Fruit fly (Drosophila melanogaster): ENCODE measurements around the gene CG5676.

The CG5676 gene

DNA sequence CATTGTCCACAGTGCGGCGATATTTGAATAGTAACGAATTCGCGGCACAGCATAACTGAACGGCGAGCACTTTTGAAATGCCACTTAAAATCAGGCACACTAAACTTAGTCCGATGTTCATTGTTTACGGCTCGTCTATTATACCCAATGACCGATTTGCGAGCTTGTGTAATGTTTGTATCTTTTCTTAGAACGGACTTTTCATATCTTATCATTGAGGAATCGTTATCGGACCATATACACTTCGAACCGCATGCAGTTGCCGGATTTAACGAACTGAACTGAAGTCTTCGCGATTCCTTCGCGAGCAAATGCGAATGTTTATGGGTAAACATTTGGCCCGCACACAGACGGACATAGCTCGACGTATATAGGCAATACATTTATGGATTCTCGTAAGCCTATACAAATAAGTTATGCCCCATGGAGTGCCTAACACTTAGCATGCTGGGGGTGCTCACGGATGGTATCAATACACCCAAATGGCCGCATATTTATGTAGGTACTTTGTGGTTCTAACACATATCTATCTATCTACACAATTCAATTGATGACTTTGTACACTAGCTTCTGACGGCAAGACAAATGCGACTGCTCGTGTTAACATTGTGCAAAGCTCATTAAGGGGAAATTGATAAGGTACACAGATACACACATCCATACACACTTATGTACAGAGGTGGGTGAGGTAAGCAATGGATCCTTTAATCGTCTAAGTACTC is 17.8 kb downstream of the CG5676 start, which contains the start of gene mthl15 (continued):
- TF ChIP-seq kni (GFP tag; optimal IDR thresholded peaks at IDR 0.05), result no peak
- no peak for TF ChIP-seq CG8290 (GFP tag; optimal IDR thresholded peaks at IDR 0.05)
- TF ChIP-seq CG8290 (tag; optimal IDR thresholded peaks at IDR 0.05), result peak in 1 of 2 experiments; percentile 44
- no peak for TF ChIP-seq amos (GFP tag; IDR thresholded peaks at IDR 0.05; ENCODE audit: partially characterized antibody)
- no peak for TF ChIP-seq Lhr (GFP tag; optimal IDR thresholded peaks at IDR 0.05)
- no peak for TF ChIP-seq Aef1 (GFP tag; IDR thresholded peaks at IDR 0.05)
- TF ChIP-seq sima (GFP tag; optimal IDR thresholded peaks at IDR 0.05), result no peak
- TF ChIP-seq fd96Cb (tag; optimal IDR thresholded peaks at IDR 0.05), result no peak
- TF ChIP-seq CG17361 (GFP tag; IDR thresholded peaks at IDR 0.05), result no peak
- no peak for TF ChIP-seq zfh2 (GFP tag; optimal IDR thresholded peaks at IDR 0.05)
- no peak for TF ChIP-seq Atf-2 (GFP tag; optimal IDR thresholded peaks at IDR 0.05)
- peak; percentile 36 for TF ChIP-seq CG33557 (GFP tag; optimal IDR thresholded peaks at IDR 0.05)
- no peak for TF ChIP-seq Dref (GFP tag; IDR thresholded peaks at IDR 0.05)
- TF ChIP-seq Sox102F (GFP tag; optimal IDR thresholded peaks at IDR 0.05), result no peak
- TF ChIP-seq YL-1 (GFP tag; optimal IDR thresholded peaks at IDR 0.05), result no peak
- TF ChIP-seq CG4854 (GFP tag; optimal IDR thresholded peaks at IDR 0.05), result no peak
- peak; percentile 6 for TF ChIP-seq crc (GFP tag; optimal IDR thresholded peaks at IDR 0.05)
- TF ChIP-seq nerfin-2 (GFP tag; IDR thresholded peaks at IDR 0.05; ENCODE audit: partially characterized antibody), result no peak
- no peak for TF ChIP-seq CG30020 (tag; optimal IDR thresholded peaks at IDR 0.05)
- TF ChIP-seq twi (tag; optimal IDR thresholded peaks at IDR 0.05), result no peak
- no peak for TF ChIP-seq Ets65A (GFP tag)
- peak; percentile 69 for TF ChIP-seq CG15479 (GFP tag; optimal IDR thresholded peaks at IDR 0.05)
- TF ChIP-seq Kr (GFP tag; optimal IDR thresholded peaks at IDR 0.05), result peak; percentile 0
- TF ChIP-seq Oaz (GFP tag; IDR thresholded peaks at IDR 0.05), result no peak
- TF ChIP-seq cato (GFP tag; optimal IDR thresholded peaks at IDR 0.05; ENCODE audit: borderline replicate concordance), result no peak
- TF ChIP-seq Chrac-16 (GFP tag; optimal IDR thresholded peaks at IDR 0.05), result no peak
- no peak for TF ChIP-seq nau (GFP tag; optimal IDR thresholded peaks at IDR 0.05)
- no peak for TF ChIP-seq CG17359 (tag; optimal IDR thresholded peaks at IDR 0.05)
- no peak for TF ChIP-seq al (GFP tag; IDR thresholded peaks at IDR 0.05)
- TF ChIP-seq rib (GFP tag; IDR thresholded peaks at IDR 0.05), result no peak
- no peak for TF ChIP-seq CG8281 (tag; optimal IDR thresholded peaks at IDR 0.05)
- TF ChIP-seq Antp (GFP tag; optimal IDR thresholded peaks at IDR 0.05), result no peak
- peak; percentile 10 for TF ChIP-seq Sox100B (GFP tag; optimal IDR thresholded peaks at IDR 0.05)
- peak; percentile 20 for TF ChIP-seq CG17802 (tag; optimal IDR thresholded peaks at IDR 0.05)
- peak; percentile 64 for TF ChIP-seq sens (GFP tag)
- TF ChIP-seq CG16813 (GFP tag; IDR thresholded peaks at IDR 0.05; ENCODE audit: partially characterized antibody), result no peak
- no peak for TF ChIP-seq repo (GFP tag; optimal IDR thresholded peaks at IDR 0.05)
- TF ChIP-seq CG17829 (tag; optimal IDR thresholded peaks at IDR 0.05), result no peak
- TF ChIP-seq Dad (GFP tag; optimal IDR thresholded peaks at IDR 0.05), result no peak
- TF ChIP-seq Side (GFP tag; optimal IDR thresholded peaks at IDR 0.05), result no peak
- TF ChIP-seq Ada2b (GFP tag; IDR thresholded peaks at IDR 0.05), result no peak
- TF ChIP-seq HmgD (GFP tag; optimal IDR thresholded peaks at IDR 0.05), result no peak
- no peak for TF ChIP-seq p53 (GFP tag; optimal IDR thresholded peaks at IDR 0.05)
- TF ChIP-seq CG12769 (tag; optimal IDR thresholded peaks at IDR 0.05), result no peak
- TF ChIP-seq Meics (GFP tag; optimal IDR thresholded peaks at IDR 0.05), result peak; percentile 87
- TF ChIP-seq CG13424 (tag; optimal IDR thresholded peaks at IDR 0.05), result peak; percentile 9
- TF ChIP-seq Stat92E (GFP tag; optimal IDR thresholded peaks at IDR 0.05), result no peak
- TF ChIP-seq CG6689 (GFP tag; IDR thresholded peaks at IDR 0.05), result no peak
- TF ChIP-seq CG13624 (GFP tag; optimal IDR thresholded peaks at IDR 0.05), result no peak
- TF ChIP-seq Dp (GFP tag; optimal IDR thresholded peaks at IDR 0.05), result no peak

Data from whole organism, embryonic.